Fruit fly (Drosophila melanogaster): ENCODE measurements around the gene jet.

dm6 chr2L:4905365-4906280, 44.0 kb downstream of the jet start:
- TF ChIP-seq CTCF (optimal IDR thresholded peaks at IDR 0.05) (no peak), CG8478 (optimal IDR thresholded peaks at IDR 0.05) (no peak)
